Worm (Caenorhabditis elegans): ENCODE results near the gene rpn-6.1.

The rpn-6.1 gene

ce11 chrIII:6935269-6936017 lies 26.4 kb downstream of the rpn-6.1 start, which contains the start of the genes F57B9.8 and coq-2:
Gene F57B9.8, minus strand, starts transcription at chrIII:6935319.
Gene coq-2, plus strand, starts transcription at chrIII:6935967.
- TF ChIP-seq ztf-4 (tag; optimal IDR thresholded peaks at IDR 0.05) (no peak), nhr-237 (tag; optimal IDR thresholded peaks at IDR 0.05) (no peak), skn-1 (tag; optimal IDR thresholded peaks at IDR 0.05) (no peak)

- no peak for TF ChIP-seq zag-1 (tag; optimal IDR thresholded peaks at IDR 0.05)
These were observed 29.9 kb downstream of the rpn-6.1 start, which contains the start of gene byn-1 for ce11 chrIII:6931896-6932295. Gene byn-1, plus strand, starts transcription at chrIII:6932001.

- TF ChIP-seq eor-1 (tag; optimal IDR thresholded peaks at IDR 0.05) = no peak
- peak; percentile 15 for TF ChIP-seq lin-39 (tag; optimal IDR thresholded peaks at IDR 0.05)
- TF ChIP-seq elt-2 (tag; optimal IDR thresholded peaks at IDR 0.05) = peak; percentile 10
- peak; percentile 92 for TF ChIP-seq lin-15B (tag; optimal IDR thresholded peaks at IDR 0.05)
- peak; percentile 68 for TF ChIP-seq pha-4 (tag; optimal IDR thresholded peaks at IDR 0.05)
- TF ChIP-seq elt-1 (tag; optimal IDR thresholded peaks at IDR 0.05) = no peak
- no peak for TF ChIP-seq ztf-4 (tag; optimal IDR thresholded peaks at IDR 0.05)
- TF ChIP-seq nhr-23 (tag; optimal IDR thresholded peaks at IDR 0.05) = peak; percentile 32
- TF ChIP-seq mdl-1 (tag; optimal IDR thresholded peaks at IDR 0.05) = no peak
- no peak for TF ChIP-seq nhr-43 (tag; optimal IDR thresholded peaks at IDR 0.05; ENCODE audit: poor library complexity, severe bottlenecking)
- no peak for TF ChIP-seq nhr-11 (tag; optimal IDR thresholded peaks at IDR 0.05)
- TF ChIP-seq R02D3.7 (tag; optimal IDR thresholded peaks at IDR 0.05) = no peak
- TF ChIP-seq nfya-1 (tag; optimal IDR thresholded peaks at IDR 0.05; ENCODE audit: insufficient read depth) = peak; percentile 71
- TF ChIP-seq ceh-82 (tag; optimal IDR thresholded peaks at IDR 0.05) = no peak
These were observed 32.1 kb downstream of the rpn-6.1 start, which contains the start of gene inf-1 for ce11 chrIII:6929558-6930167. Gene inf-1, plus strand, starts transcription at chrIII:6930134.

- TF ChIP-seq ceh-16 (tag; optimal IDR thresholded peaks at IDR 0.05) = no peak
- no peak for TF ChIP-seq unc-62 (GFP tag; optimal IDR thresholded peaks at IDR 0.05)
- TF ChIP-seq nhr-43 (tag; optimal IDR thresholded peaks at IDR 0.05; ENCODE audit: poor library complexity, severe bottlenecking) = no peak
These were observed 33.1 kb downstream of the rpn-6.1 start, which contains the start of gene flap-1 for ce11 chrIII:6928725-6929124. Gene flap-1, minus strand, starts transcription at chrIII:6928825.

ce11 chrIII:6914840-6915239 lies 47.0 kb downstream of the rpn-6.1 start:
- TF ChIP-seq nhr-77 (tag; optimal IDR thresholded peaks at IDR 0.05) (no peak), fkh-10 (GFP tag; optimal IDR thresholded peaks at IDR 0.05) (peak; percentile 31)

- TF ChIP-seq pha-4 (tag; optimal IDR thresholded peaks at IDR 0.05) (no peak), ceh-28 (tag; optimal IDR thresholded peaks at IDR 0.05) (no peak), eor-1 (tag; optimal IDR thresholded peaks at IDR 0.05) (no peak), elt-3 (tag; optimal IDR thresholded peaks at IDR 0.05) (no peak), ceh-16 (tag; optimal IDR thresholded peaks at IDR 0.05) (no peak), nhr-67 (tag; optimal IDR thresholded peaks at IDR 0.05) (no peak), nhr-23 (tag; optimal IDR thresholded peaks at IDR 0.05) (no peak), fkh-2 (tag; optimal IDR thresholded peaks at IDR 0.05) (no peak), lin-39 (tag; optimal IDR thresholded peaks at IDR 0.05) (no peak), ceh-82 (tag; optimal IDR thresholded peaks at IDR 0.05) (no peak), pqm-1 (tag; optimal IDR thresholded peaks at IDR 0.05) (no peak), nhr-76 (tag; optimal IDR thresholded peaks at IDR 0.05) (no peak), R02D3.7 (tag; optimal IDR thresholded peaks at IDR 0.05) (no peak), nhr-43 (tag; optimal IDR thresholded peaks at IDR 0.05; ENCODE audit: poor library complexity, severe bottlenecking) (no peak), unc-62 (GFP tag; optimal IDR thresholded peaks at IDR 0.05) (no peak), elt-2 (tag; optimal IDR thresholded peaks at IDR 0.05) (no peak), tbx-2 (tag; optimal IDR thresholded peaks at IDR 0.05) (no peak)
These were observed 49.4 kb downstream of the rpn-6.1 start, which contains the start of gene pdf-1 for ce11 chrIII:6912381-6912780. Gene pdf-1, minus strand, starts transcription at chrIII:6912481.
